Fruit fly (Drosophila melanogaster): ENCODE measurements around the gene GC1.
A peak's percentile ranks its signal among the peaks of the same experiment; 100 is the strongest.

Gene GC1

dm6 chr3R:11962739-11963214 is 4.7 kb upstream of the GC1 start, which contains the start of the genes CG3281 and aurA (continued):
- TF ChIP-seq nerfin-1 (tag; optimal IDR thresholded peaks at IDR 0.05) (peak; percentile 65), CG11247 (GFP tag; IDR thresholded peaks at IDR 0.05) (peak; percentile 55), CG18262 (tag; optimal IDR thresholded peaks at IDR 0.05) (peak; percentile 73), Vsx1 (GFP tag; optimal IDR thresholded peaks at IDR 0.05) (peak; percentile 39), sr (GFP tag; IDR thresholded peaks at IDR 0.05) (no peak), repo (GFP tag; optimal IDR thresholded peaks at IDR 0.05) (no peak), gro (GFP tag; optimal IDR thresholded peaks at IDR 0.05) (peak; percentile 69), CG17385 (GFP tag; optimal IDR thresholded peaks at IDR 0.05) (peak; percentile 44), CG2712 (tag; optimal IDR thresholded peaks at IDR 0.05) (peak; percentile 85), Drgx (GFP tag; IDR thresholded peaks at IDR 0.05) (no peak), pfk (GFP tag; optimal IDR thresholded peaks at IDR 0.05) (no peak), CG16863 (GFP tag; optimal IDR thresholded peaks at IDR 0.05) (peak; percentile 50), bowl (GFP tag; IDR thresholded peaks at IDR 0.05) (no peak), fd3F (GFP tag; optimal IDR thresholded peaks at IDR 0.05) (peak; percentile 39), kni (GFP tag; optimal IDR thresholded peaks at IDR 0.05) (peak; percentile 65), CG15514 (GFP tag; optimal IDR thresholded peaks at IDR 0.05) (peak; percentile 83), stc (GFP tag; IDR thresholded peaks at IDR 0.05) (no peak), Ptx1 (GFP tag; IDR thresholded peaks at IDR 0.05) (peak; percentile 66), gsb-n (tag; optimal IDR thresholded peaks at IDR 0.05) (peak; percentile 67), CG5180 (GFP tag; optimal IDR thresholded peaks at IDR 0.05) (no peak), HHEX (GFP tag; optimal IDR thresholded peaks at IDR 0.05) (peak; percentile 18), CG6791 (GFP tag; IDR thresholded peaks at IDR 0.05; ENCODE audit: partially characterized antibody) (peak; percentile 92), psq (GFP tag; optimal IDR thresholded peaks at IDR 0.05) (peak; percentile 49), Opbp (GFP tag; IDR thresholded peaks at IDR 0.05; ENCODE audit: partially characterized antibody) (peak; percentile 92), grau (tag; optimal IDR thresholded peaks at IDR 0.05) (peak; percentile 77), tin (GFP tag; optimal IDR thresholded peaks at IDR 0.05) (peak; percentile 81), CG13287 (GFP tag; IDR thresholded peaks at IDR 0.05; ENCODE audit: partially characterized antibody) (peak; percentile 97), CG32767 (GFP tag; IDR thresholded peaks at IDR 0.05) (peak; percentile 31; the same call in 1 of the 2 replicates), unc-4 (GFP tag; IDR thresholded peaks at IDR 0.05; ENCODE audit: partially characterized antibody) (peak; percentile 96), CG4424 (GFP tag; optimal IDR thresholded peaks at IDR 0.05) (peak; percentile 82), Pdp1 (GFP tag; optimal IDR thresholded peaks at IDR 0.05) (peak; percentile 78 to 82), CG18476 (GFP tag; optimal IDR thresholded peaks at IDR 0.05) (peak; percentile 53), ham (GFP tag; IDR thresholded peaks at IDR 0.05) (no peak), crc (GFP tag; optimal IDR thresholded peaks at IDR 0.05) (peak; percentile 68), Chrac-16 (GFP tag; optimal IDR thresholded peaks at IDR 0.05) (peak; percentile 83), Neu2 (GFP tag; optimal IDR thresholded peaks at IDR 0.05; ENCODE audit: borderline replicate concordance) (peak; percentile 28), btn (GFP tag; optimal IDR thresholded peaks at IDR 0.05) (no peak), ttk (GFP tag; IDR thresholded peaks at IDR 0.05) (peak; percentile 50), sob (GFP tag; IDR thresholded peaks at IDR 0.05) (peak; percentile 82; the same call in 1 of the 2 replicates), CG1603 (tag; optimal IDR thresholded peaks at IDR 0.05) (peak; percentile 48), ranshi (GFP tag; IDR thresholded peaks at IDR 0.05) (peak; percentile 25; the same call in 1 of the 2 replicates), CG2202 (tag; optimal IDR thresholded peaks at IDR 0.05) (peak; percentile 20), zen2 (GFP tag; IDR thresholded peaks at IDR 0.05; ENCODE audit: partially characterized antibody) (peak; percentile 84), luna (GFP tag; optimal IDR thresholded peaks at IDR 0.05) (peak; percentile 55), CG5953 (GFP tag; IDR thresholded peaks at IDR 0.05) (no peak), CG18619 (GFP tag; optimal IDR thresholded peaks at IDR 0.05) (peak; percentile 36), dan (GFP tag; IDR thresholded peaks at IDR 0.05) (no peak), Dll (GFP tag; IDR thresholded peaks at IDR 0.05; ENCODE audit: partially characterized antibody) (peak; percentile 99), zfh2 (GFP tag; optimal IDR thresholded peaks at IDR 0.05) (peak; percentile 85), CG4404 (GFP tag; IDR thresholded peaks at IDR 0.05) (peak; percentile 81)
